Worm (Caenorhabditis elegans) whole organism, late embryonic: ENCODE data around the gene cpr-1.
A peak's percentile ranks its signal among the peaks of the same experiment; 100 is the strongest.

Experiments
- F13H6.1 ChIP-seq: sonication (generic microtip); optimal IDR thresholded peaks from 2 replicates; lab custom pipeline; 2016; ENCODE audit warnings: missing genetic modification characterization, missing compliant biosample characterization
- ama-1 ChIP-seq: fragments of 150-350 bp; optimal IDR thresholded peaks from 2 replicates; lab custom pipeline; 2014
- ceh-18 ChIP-seq: sonication (generic microtip); optimal IDR thresholded peaks from 2 replicates; lab custom pipeline; 2016; ENCODE audit warnings: missing genetic modification characterization, missing compliant biosample characterization
- ceh-24 ChIP-seq: sonication (generic microtip); optimal IDR thresholded peaks from 2 replicates; lab custom pipeline; 2016; ENCODE audit warnings: mild to moderate bottlenecking, missing genetic modification characterization, missing compliant biosample characterization
- ceh-30 ChIP-seq: fragments of 150-350 bp; optimal IDR thresholded peaks from 2 replicates; lab custom pipeline; 2014; ENCODE audit warnings: missing biosample characterization, missing genetic modification characterization
- ceh-31 ChIP-seq: sonication (generic microtip); optimal IDR thresholded peaks from 2 replicates; lab custom pipeline; 2016; ENCODE audit warnings: missing genetic modification characterization, missing compliant biosample characterization
- ceh-45 ChIP-seq: fragments of 200-800 bp; sonication (Bioruptor generic); IDR thresholded peaks from 2 replicates; pipeline ENCODE4 v1.3.6; 2022; ENCODE audit warnings: missing genetic modification reagents, missing genetic modification characterization, missing compliant biosample characterization
- ceh-6 ChIP-seq: fragments of 200-800 bp; sonication (Bioruptor generic); optimal IDR thresholded peaks from 2 replicates; lab custom pipeline; 2018; ENCODE audit warnings: mild to moderate bottlenecking, missing genetic modification characterization, missing compliant biosample characterization
- ceh-9 ChIP-seq: sonication (generic microtip); optimal IDR thresholded peaks from 2 replicates; lab custom pipeline; 2016; ENCODE audit warnings: mild to moderate bottlenecking, missing genetic modification characterization, inconsistent platforms, missing compliant biosample characterization
- dmd-4 ChIP-seq: sonication (generic microtip); optimal IDR thresholded peaks from 2 replicates; lab custom pipeline; 2016; ENCODE audit warnings: borderline replicate concordance, missing genetic modification characterization, missing compliant biosample characterization
- dve-1 ChIP-seq: sonication (generic microtip); optimal IDR thresholded peaks from 2 replicates; lab custom pipeline; 2017; ENCODE audit warnings: antibody characterized with exemption, mild to moderate bottlenecking, missing genetic modification characterization, missing compliant biosample characterization
- elt-2 ChIP-seq: sonication (generic microtip); optimal IDR thresholded peaks from 2 replicates; lab custom pipeline; 2016; ENCODE audit warnings: missing genetic modification reagents, missing genetic modification characterization, missing compliant biosample characterization
- elt-4 ChIP-seq: sonication (generic microtip); optimal IDR thresholded peaks from 2 replicates; lab custom pipeline; 2016; ENCODE audit warnings: missing genetic modification characterization, missing compliant biosample characterization
- eyg-1 ChIP-seq: sonication (generic microtip); optimal IDR thresholded peaks from 2 replicates; lab custom pipeline; 2016; ENCODE audit warnings: missing genotype, missing genetic modification characterization, missing compliant biosample characterization
- hlh-15 ChIP-seq: sonication (generic microtip); optimal IDR thresholded peaks from 2 replicates; lab custom pipeline; 2016; ENCODE audit warnings: missing genetic modification characterization, missing compliant biosample characterization
- hlh-8 ChIP-seq: sonication (generic microtip); optimal IDR thresholded peaks from 2 replicates; lab custom pipeline; 2016; ENCODE audit warnings: missing genotype, missing genetic modification characterization, missing compliant biosample characterization
- odd-2 ChIP-seq: sonication (generic microtip); optimal IDR thresholded peaks from 2 replicates; lab custom pipeline; 2017; ENCODE audit warnings: antibody characterized with exemption, mild to moderate bottlenecking, missing genetic modification characterization, missing compliant biosample characterization
- pag-3 ChIP-seq: sonication (generic microtip); optimal IDR thresholded peaks from 2 replicates; lab custom pipeline; 2016; ENCODE audit warnings: missing compliant biosample characterization, missing genetic modification characterization, borderline replicate concordance
- pha-2 ChIP-seq: sonication (generic microtip); optimal IDR thresholded peaks from 2 replicates; lab custom pipeline; 2017; ENCODE audit warnings: mild to moderate bottlenecking, missing genetic modification characterization, missing compliant biosample characterization
- pha-4 ChIP-seq: fragments of 150-350 bp; optimal IDR thresholded peaks from 2 replicates; lab custom pipeline; 2018; ENCODE audit warnings: missing biosample characterization, missing genetic modification reagents, missing genetic modification characterization
- pqm-1 ChIP-seq: sonication (generic microtip); optimal IDR thresholded peaks from 2 replicates; lab custom pipeline; 2016; ENCODE audit warnings: missing genetic modification characterization, missing compliant biosample characterization
- rnt-1 ChIP-seq: sonication (generic microtip); optimal IDR thresholded peaks from 2 replicates; lab custom pipeline; 2016; ENCODE audit warnings: missing genetic modification characterization, missing compliant biosample characterization
- sdc-2 ChIP-seq: sonication (generic microtip); optimal IDR thresholded peaks from 2 replicates; lab custom pipeline; 2016; ENCODE audit warnings: missing genotype, missing genetic modification characterization, missing compliant biosample characterization
- syd-9 ChIP-seq: sonication (generic microtip); optimal IDR thresholded peaks from 2 replicates; lab custom pipeline; 2016; ENCODE audit warnings: mild to moderate bottlenecking, missing genetic modification characterization, moderate library complexity, missing compliant biosample characterization
- tbx-2 ChIP-seq: sonication (generic microtip); optimal IDR thresholded peaks from 2 replicates; lab custom pipeline; 2016; ENCODE audit warnings: missing genetic modification characterization, missing compliant biosample characterization
- tbx-7 ChIP-seq: sonication (generic microtip); optimal IDR thresholded peaks from 2 replicates; lab custom pipeline; 2016; ENCODE audit warnings: missing genotype, missing genetic modification characterization, missing compliant biosample characterization
- unc-42 ChIP-seq: sonication (generic microtip); optimal IDR thresholded peaks from 2 replicates; lab custom pipeline; 2016; ENCODE audit warnings: missing genotype, missing genetic modification characterization, missing compliant biosample characterization
- unc-55 ChIP-seq: sonication (generic microtip); optimal IDR thresholded peaks from 2 replicates; lab custom pipeline; 2017; ENCODE audit warnings: missing biosample characterization, missing genetic modification reagents, missing genetic modification characterization
- unc-86 ChIP-seq: sonication (generic microtip); optimal IDR thresholded peaks from 2 replicates; lab custom pipeline; 2016; ENCODE audit warnings: missing genetic modification characterization, missing compliant biosample characterization
- zip-5 ChIP-seq: sonication (generic microtip); optimal IDR thresholded peaks from 2 replicates; lab custom pipeline; 2016; ENCODE audit warnings: missing genetic modification characterization, missing compliant biosample characterization
- ztf-16 ChIP-seq: sonication (generic microtip); optimal IDR thresholded peaks from 2 replicates; lab custom pipeline; 2017; ENCODE audit warnings: missing genetic modification characterization, missing compliant biosample characterization

Gene cpr-1

ce11 chrV:11955617-11956016 is 19.7 kb upstream of the cpr-1 start:
- TF ChIP-seq odd-2 (tag; lab: Kevin White, UChicago) (no peak), hlh-8 (tag; lab: Kevin White, UChicago) (no peak), dmd-4 (tag; lab: Kevin White, UChicago) (no peak), unc-86 (tag; lab: Kevin White, UChicago) (no peak), ceh-45 (no peak), pha-4 (tag; lab: Kevin White, UChicago) (no peak), eyg-1 (tag; lab: Kevin White, UChicago) (no peak), F13H6.1 (tag; lab: Kevin White, UChicago) (no peak), ceh-31 (tag; lab: Kevin White, UChicago) (peak; percentile 2), ceh-30 (no peak), tbx-7 (no peak), pha-2 (tag; lab: Kevin White, UChicago) (no peak), ceh-9 (no peak), dve-1 (tag; lab: Kevin White, UChicago) (no peak), zip-5 (no peak), ama-1 (peak; percentile 17), unc-42 (peak; percentile 69), syd-9 (tag; lab: Kevin White, UChicago) (no peak)

DNA sequence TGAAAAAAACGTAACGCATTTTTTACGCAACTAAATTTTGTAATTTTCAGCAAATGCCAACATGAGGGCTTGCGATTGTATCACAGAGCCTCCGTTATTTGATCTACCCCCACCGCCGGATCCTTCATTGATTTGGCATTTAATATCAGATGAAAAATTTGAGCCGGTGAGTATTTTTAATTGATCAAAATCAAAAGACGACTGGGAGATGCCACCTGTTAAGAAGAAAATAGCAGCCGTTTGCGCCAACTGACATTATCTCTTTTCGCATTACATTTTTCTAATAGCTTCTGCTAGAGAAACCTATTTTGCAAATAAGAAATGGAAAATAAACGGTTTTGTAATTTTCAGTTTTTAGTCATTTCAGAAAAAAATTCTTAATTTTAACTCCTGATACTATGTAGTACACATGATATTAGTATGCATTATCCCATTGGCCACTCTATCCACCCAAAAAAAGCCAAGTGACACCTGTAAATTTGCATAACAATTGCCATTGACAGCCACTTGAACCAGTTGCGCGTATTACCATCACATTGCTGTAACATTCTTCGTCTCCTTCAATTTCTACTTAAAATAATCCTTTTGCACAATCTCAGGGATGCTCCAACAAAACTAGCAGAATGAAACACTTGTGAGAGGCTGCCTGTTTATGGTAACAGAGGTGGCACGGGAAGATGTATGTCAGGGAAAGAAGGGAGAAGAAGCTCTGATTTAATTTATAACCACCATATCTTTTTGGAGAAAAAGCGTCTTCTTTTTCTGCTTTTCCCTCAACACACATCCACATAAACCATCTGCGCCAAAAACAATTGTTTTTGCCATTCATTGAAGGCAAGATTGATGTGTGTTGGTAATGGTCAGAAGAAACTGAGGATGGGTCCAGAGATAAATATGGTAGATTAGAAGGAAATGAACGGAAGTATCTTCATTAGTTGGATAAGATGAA is 16.7 kb upstream of the cpr-1 start, which contains the start of gene F58H1.5:
TSS of gene F58H1.5 (plus strand) at position 51 of the 949 bp plus-strand sequence.
- peak; percentile 87 for TF ChIP-seq unc-42
- no peak for TF ChIP-seq pqm-1
- TF ChIP-seq, all 69 proteins: peak for 1

DNA sequence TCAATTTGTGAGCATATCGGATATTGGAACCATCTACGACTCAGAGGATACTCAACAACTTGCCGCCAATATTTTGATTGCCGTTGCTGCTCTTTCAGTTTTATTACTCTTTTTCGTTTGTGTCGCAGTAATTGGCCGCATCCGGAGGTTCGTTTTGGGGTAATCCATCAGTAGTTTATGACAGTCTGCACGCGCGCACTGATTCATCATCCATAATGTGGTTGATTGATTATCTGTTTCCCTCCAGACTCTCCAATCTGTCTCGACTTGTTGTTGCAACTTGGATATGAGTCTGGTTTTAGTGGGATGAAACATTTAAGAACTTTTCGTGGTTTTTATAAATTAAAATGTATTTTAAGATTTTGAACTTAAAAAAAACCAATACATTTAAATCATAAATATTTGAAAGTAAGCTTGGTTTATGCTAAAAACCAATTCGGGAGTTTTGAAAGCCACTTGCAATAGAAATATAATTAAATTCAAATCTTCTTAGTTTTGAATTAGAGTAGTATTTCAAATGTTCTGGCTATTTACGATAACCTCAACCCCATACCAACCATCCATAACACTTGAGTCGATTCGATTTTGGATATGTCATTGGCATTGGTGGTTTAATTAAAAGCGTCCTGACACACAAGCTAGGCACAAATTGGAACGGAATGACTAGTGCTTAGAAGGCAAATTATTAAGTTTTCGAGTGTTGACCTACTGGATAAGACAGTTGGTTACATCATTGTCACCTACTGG is 15.1 kb upstream of the cpr-1 start:
- TF ChIP-seq ceh-6 (no peak), unc-55 (peak; percentile 68)

ce11 chrV:11960831-11961190 is 14.5 kb upstream of the cpr-1 start:
- TF ChIP-seq pag-3 (tag; lab: Kevin White, UChicago) (no peak), unc-42 (peak; percentile 63)

- TF ChIP-seq elt-2 (tag; lab: Kevin White, UChicago), result no peak
- no peak for TF ChIP-seq elt-4 (tag; lab: Kevin White, UChicago)
- TF ChIP-seq ztf-16 (tag; lab: Kevin White, UChicago), result no peak
- TF ChIP-seq rnt-1 (tag; lab: Kevin White, UChicago), result no peak
- TF ChIP-seq hlh-15, result no peak
- no peak for TF ChIP-seq ceh-24 (tag; lab: Kevin White, UChicago)
- TF ChIP-seq ceh-6, result no peak
- TF ChIP-seq tbx-2 (tag; lab: Kevin White, UChicago), result no peak
- TF ChIP-seq dve-1 (tag; lab: Kevin White, UChicago), result no peak
- no peak for TF ChIP-seq sdc-2 (tag; lab: Kevin White, UChicago)
- TF ChIP-seq eyg-1 (tag; lab: Kevin White, UChicago), result no peak
- TF ChIP-seq ceh-18, result no peak
- TF ChIP-seq syd-9 (tag; lab: Kevin White, UChicago), result no peak
These were observed 10.6 kb upstream of the cpr-1 start, which contains the start of gene F58H1.7 for ce11 chrV:11964723-11965122. F58H1.7 (minus strand) TSS chrV:11964823.
